Worm (Caenorhabditis elegans) whole organism, L4 larva: ENCODE results near the gene D1005.2.

Experiments used
- D1046.2 ChIP-seq: fragments of 200-800 bp; sonication (Bioruptor generic); IDR thresholded peaks from 2 replicates; pipeline ENCODE4 v1.3.6; 2022; ENCODE audit warnings: missing genetic modification characterization, missing compliant biosample characterization
- F10B5.3 ChIP-seq: sonication (generic microtip); optimal IDR thresholded peaks from 2 replicates; lab custom pipeline; 2016; ENCODE audit warnings: mild to moderate bottlenecking, missing genetic modification characterization, missing compliant biosample characterization
- F26F4.8 ChIP-seq: fragments of 200-800 bp; sonication (Bioruptor generic); conservative IDR thresholded peaks from 2 replicates; pipeline ENCODE4 v1.3.6; 2022; ENCODE audit warnings: missing genetic modification characterization, missing compliant biosample characterization
- F37D6.2 ChIP-seq: sonication (generic microtip); optimal IDR thresholded peaks from 2 replicates; lab custom pipeline; 2016; ENCODE audit warnings: mild to moderate bottlenecking, missing genetic modification characterization, missing compliant biosample characterization
- R02D3.7 ChIP-seq: fragments of 150-350 bp; sonication (generic microtip); optimal IDR thresholded peaks from 3 replicates; lab custom pipeline; 2014; ENCODE audit warnings: missing biosample characterization, missing genetic modification characterization
- T26A8.4 ChIP-seq: fragments of 200-800 bp; sonication (Bioruptor generic); IDR thresholded peaks from 2 replicates; pipeline ENCODE4 v1.3.6; 2022; ENCODE audit warnings: missing genetic modification characterization, missing compliant biosample characterization
- Y48G9A.11 ChIP-seq: fragments of 200-800 bp; sonication (Bioruptor generic); IDR thresholded peaks from 2 replicates; pipeline ENCODE4 v1.3.6; 2022; ENCODE audit warnings: missing genetic modification reagents, missing genetic modification characterization, missing compliant biosample characterization
- Y5F2A.4 ChIP-seq: fragments of 200-800 bp; sonication (Bioruptor generic); optimal IDR thresholded peaks from 2 replicates; lab custom pipeline; 2018; ENCODE audit warnings: mild to moderate bottlenecking, missing genetic modification characterization, missing compliant biosample characterization
- Y75B8A.6 ChIP-seq: fragments of 200-800 bp; sonication (Bioruptor generic); IDR thresholded peaks from 2 replicates; pipeline ENCODE4 v1.3.6; 2022; ENCODE audit warnings: missing genetic modification reagents, missing genetic modification characterization, missing compliant biosample characterization
- ZK546.5 ChIP-seq, 2 experiments: sonication (generic microtip); optimal IDR thresholded peaks; 2 replicates each; lab custom pipeline; 2017; ENCODE audit warnings: missing biosample characterization in 2 of 2, missing genetic modification characterization in 2 of 2
- ama-1 ChIP-seq: fragments of 150-350 bp; optimal IDR thresholded peaks from 2 replicates; lab custom pipeline; 2014; ENCODE audit warnings: inconsistent platforms, mixed read lengths
- ceh-28 ChIP-seq: fragments of 150-350 bp; optimal IDR thresholded peaks from 2 replicates; lab custom pipeline; 2014; ENCODE audit warnings: missing biosample characterization, missing genetic modification reagents, missing genetic modification characterization
- cey-2 ChIP-seq: sonication (generic microtip); optimal IDR thresholded peaks from 3 replicates; lab custom pipeline; 2017; ENCODE audit warnings: missing genetic modification characterization, mild to moderate bottlenecking, missing compliant biosample characterization, antibody characterized with exemption, borderline replicate concordance; ENCODE audit not compliant: insufficient read depth
- ctbp-1 ChIP-seq: fragments of 200-800 bp; sonication (Bioruptor generic); IDR thresholded peaks from 2 replicates; pipeline ENCODE4 v1.3.6; 2022; ENCODE audit warnings: missing genetic modification reagents, missing genetic modification characterization, missing compliant biosample characterization
- duxl-1 ChIP-seq: sonication (generic microtip); optimal IDR thresholded peaks from 2 replicates; lab custom pipeline; 2016; ENCODE audit warnings: mild to moderate bottlenecking, missing genetic modification characterization, moderate library complexity, missing compliant biosample characterization; ENCODE audit not compliant: poor library complexity
- dve-1 ChIP-seq: sonication (generic microtip); optimal IDR thresholded peaks from 2 replicates; lab custom pipeline; 2017; ENCODE audit warnings: antibody characterized with exemption, mild to moderate bottlenecking, missing genetic modification characterization, missing compliant biosample characterization; ENCODE audit not compliant: insufficient read depth
- egl-43 ChIP-seq: fragments of 200-800 bp; sonication (Bioruptor generic); IDR thresholded peaks from 2 replicates; pipeline ENCODE4 v1.3.6; 2022; ENCODE audit warnings: missing genetic modification reagents, missing genetic modification characterization, missing compliant biosample characterization
- fkh-10 ChIP-seq: fragments of 150-350 bp; optimal IDR thresholded peaks from 2 replicates; lab custom pipeline; 2014; ENCODE audit warnings: missing biosample characterization, missing genetic modification reagents, missing genetic modification characterization
- hif-1 ChIP-seq, 2 experiments: sonication (generic microtip); optimal IDR thresholded peaks; 2 replicates each; lab custom pipeline; 2016 to 2017; ENCODE audit warnings: missing compliant biosample characterization in 2 of 2, missing genetic modification characterization in 2 of 2, missing genetic modification reagents in 2 of 2, missing genotype in 2 of 2, mild to moderate bottlenecking in 1 of 2
- jun-1 ChIP-seq: fragments of 150-350 bp; optimal IDR thresholded peaks from 2 replicates; lab custom pipeline; 2014; ENCODE audit warnings: missing biosample characterization, missing genetic modification reagents, missing genetic modification characterization
- lin-1 ChIP-seq: fragments of 200-800 bp; sonication (Bioruptor generic); IDR thresholded peaks from 2 replicates; pipeline ENCODE4 v1.3.6; 2022; ENCODE audit warnings: missing genetic modification reagents, missing genetic modification characterization, missing compliant biosample characterization
- lin-29 ChIP-seq: fragments of 200-800 bp; sonication (Bioruptor generic); IDR thresholded peaks from 2 replicates; pipeline ENCODE4 v1.3.6; 2022; ENCODE audit warnings: missing genetic modification reagents, missing genetic modification characterization, missing compliant biosample characterization
- lin-39 ChIP-seq: fragments of 150-350 bp; optimal IDR thresholded peaks from 2 replicates; lab custom pipeline; 2014; ENCODE audit warnings: missing biosample characterization, missing genetic modification reagents, missing genetic modification characterization
- mep-1 ChIP-seq: fragments of 150-350 bp; sonication (generic microtip); optimal IDR thresholded peaks from 3 replicates; lab custom pipeline; 2014; ENCODE audit warnings: missing biosample characterization, missing genetic modification characterization
- nhr-237 ChIP-seq: sonication (generic microtip); optimal IDR thresholded peaks from 2 replicates; lab custom pipeline; 2017; ENCODE audit warnings: missing biosample characterization, missing genetic modification characterization
- nhr-28 ChIP-seq: fragments of 150-350 bp; optimal IDR thresholded peaks from 2 replicates; lab custom pipeline; 2014; ENCODE audit warnings: missing biosample characterization, missing genetic modification characterization
- nhr-41 ChIP-seq: fragments of 200-800 bp; sonication (Bioruptor generic); IDR thresholded peaks from 2 replicates; pipeline ENCODE4 v1.3.6; 2022; ENCODE audit warnings: missing genetic modification reagents, missing genetic modification characterization, missing compliant biosample characterization
- nhr-42 ChIP-seq: fragments of 200-800 bp; sonication (Bioruptor generic); IDR thresholded peaks from 2 replicates; pipeline ENCODE4 v1.3.6; 2022; ENCODE audit warnings: missing genetic modification characterization, missing compliant biosample characterization
- nhr-6 ChIP-seq: fragments of 150-350 bp; optimal IDR thresholded peaks from 2 replicates; lab custom pipeline; 2014; ENCODE audit warnings: missing biosample characterization, missing genetic modification characterization
- set-16 ChIP-seq: fragments of 200-800 bp; sonication (Bioruptor generic); IDR thresholded peaks from 2 replicates; pipeline ENCODE4 v1.3.6; 2022; ENCODE audit warnings: missing genetic modification reagents, missing genetic modification characterization, missing compliant biosample characterization
- skn-1 ChIP-seq: fragments of 150-350 bp; optimal IDR thresholded peaks from 2 replicates; lab custom pipeline; 2014; ENCODE audit warnings: missing biosample characterization, missing genetic modification characterization
- snpc-4 ChIP-seq: fragments of 150-350 bp; optimal IDR thresholded peaks from 2 replicates; lab custom pipeline; 2014; ENCODE audit warnings: missing biosample characterization, missing genetic modification characterization
- spr-1 ChIP-seq: sonication (generic microtip); optimal IDR thresholded peaks from 2 replicates; lab custom pipeline; 2016; ENCODE audit warnings: mild to moderate bottlenecking, missing genetic modification characterization, missing compliant biosample characterization
- tag-97 ChIP-seq: fragments of 200-800 bp; sonication (Bioruptor generic); IDR thresholded peaks from 2 replicates; pipeline ENCODE4 v1.3.6; 2022; ENCODE audit warnings: missing genetic modification characterization, missing compliant biosample characterization
- unc-39 ChIP-seq: sonication (generic microtip); optimal IDR thresholded peaks from 2 replicates; lab custom pipeline; 2017; ENCODE audit warnings: missing biosample characterization, missing genetic modification characterization
- unc-62 ChIP-seq, 3 experiments: fragments of 150-350 bp in 1 of 3; sonication (generic microtip); optimal IDR thresholded peaks in 2 of 3; peaks in 1 of 3; 1 replicate in 1 of 3; 2 replicates in 2 of 3; lab custom pipeline; 2014 to 2017; ENCODE audit warnings: missing biosample characterization in 3 of 3, missing genetic modification characterization in 3 of 3, missing genetic modification reagents in 3 of 3, missing genotype in 1 of 3
- zag-1 ChIP-seq: fragments of 150-350 bp; optimal IDR thresholded peaks from 2 replicates; lab custom pipeline; 2014; ENCODE audit warnings: missing biosample characterization, missing genetic modification characterization
- zfp-3 ChIP-seq: fragments of 200-800 bp; sonication (Bioruptor generic); conservative IDR thresholded peaks from 2 replicates; pipeline ENCODE4 v1.3.6; 2022; ENCODE audit warnings: missing genetic modification reagents, missing genetic modification characterization, missing compliant biosample characterization
- zip-11 ChIP-seq: fragments of 200-800 bp; sonication (Bioruptor generic); IDR thresholded peaks from 2 replicates; pipeline ENCODE4 v1.3.6; 2022; ENCODE audit warnings: missing genetic modification characterization, missing compliant biosample characterization
- ztf-11 ChIP-seq: fragments of 150-350 bp; optimal IDR thresholded peaks from 2 replicates; lab custom pipeline; 2014; ENCODE audit warnings: missing biosample characterization, missing genetic modification characterization

Gene D1005.2

DNA sequence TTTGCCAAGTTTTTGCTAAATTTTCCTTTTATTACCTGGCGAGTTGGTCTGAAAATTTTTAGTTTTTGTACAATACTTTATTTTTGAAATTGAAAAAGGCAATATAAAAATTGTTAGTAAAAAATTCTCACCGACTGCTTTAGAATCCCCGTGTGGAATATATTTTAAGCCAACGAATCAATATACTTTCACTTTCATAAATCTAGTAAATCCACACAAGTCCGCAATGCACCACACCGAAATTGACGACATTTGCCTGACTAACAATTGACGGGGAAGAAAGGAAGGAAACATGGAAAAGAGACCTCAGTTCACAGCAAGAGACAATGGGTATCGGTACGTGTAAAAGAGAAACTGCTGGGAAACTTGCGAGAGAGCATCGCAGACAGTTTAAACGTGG, 40.7 kb downstream of the D1005.2 start:
- TF ChIP-seq zag-1 (tag; lab: Kevin White, UChicago) = no peak
- TF ChIP-seq ztf-11 = no peak
- TF ChIP-seq nhr-41 (GFP tag; lab: Robert Waterston, UW) = no peak
- no peak for TF ChIP-seq fkh-10 (GFP tag; lab: Kevin White, UChicago)
- no peak for TF ChIP-seq lin-1 (GFP tag; lab: Robert Waterston, UW)
- no peak for TF ChIP-seq Y5F2A.4 (GFP tag; lab: Kevin White, UChicago)
- no peak for TF ChIP-seq ceh-28 (tag; lab: Kevin White, UChicago)
- no peak for TF ChIP-seq ctbp-1 (GFP tag; lab: Robert Waterston, UW)
- no peak for TF ChIP-seq zip-11
- TF ChIP-seq snpc-4 (tag; lab: Kevin White, UChicago) = no peak
- TF ChIP-seq jun-1 (tag; lab: Kevin White, UChicago) = no peak
- no peak for TF ChIP-seq ama-1 (lab: Kevin White, UChicago)
- no peak for TF ChIP-seq lin-39 (tag; lab: Kevin White, UChicago)

DNA sequence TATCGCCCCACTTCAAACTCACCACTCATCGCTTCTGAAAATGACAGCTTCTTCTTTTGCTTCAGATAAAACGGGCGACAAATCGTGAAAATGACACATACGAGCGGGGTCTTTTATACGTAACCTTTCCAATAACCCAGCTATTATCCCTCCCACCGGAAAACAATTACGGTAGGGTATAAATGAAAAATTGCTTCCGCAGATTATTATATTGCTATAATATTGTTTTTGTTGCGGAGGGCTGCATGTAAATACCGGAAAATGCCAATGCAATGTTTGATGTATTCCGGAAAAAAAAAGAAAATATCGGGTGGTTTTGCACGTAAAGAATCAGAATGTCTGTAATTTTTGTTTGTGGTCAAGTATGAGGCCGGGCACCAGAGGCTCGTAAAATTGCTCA, 42.9 kb downstream of the D1005.2 start, which contains the start of gene F09E10.7:
F09E10.7 (minus strand) TSS at position 101 of the 400 bp plus-strand sequence.
- TF ChIP-seq ZK546.5 (tag; optimal IDR thresholded peaks at IDR 0.05; lab: Kevin White, UChicago) (no peak), T26A8.4 (GFP tag; lab: Robert Waterston, UW) (no peak), zfp-3 (GFP tag; lab: Robert Waterston, UW) (no peak), tag-97 (GFP tag; lab: Robert Waterston, UW) (no peak), set-16 (GFP tag; lab: Robert Waterston, UW) (no peak), duxl-1 (tag; lab: Kevin White, UChicago) (no peak), dve-1 (tag; lab: Kevin White, UChicago) (no peak), cey-2 (tag; lab: Kevin White, UChicago) (no peak), skn-1 (tag; lab: Kevin White, UChicago) (no peak), F37D6.2 (tag; lab: Kevin White, UChicago) (no peak), Y75B8A.6 (GFP tag; lab: Robert Waterston, UW) (no peak), nhr-6 (no peak)

DNA sequence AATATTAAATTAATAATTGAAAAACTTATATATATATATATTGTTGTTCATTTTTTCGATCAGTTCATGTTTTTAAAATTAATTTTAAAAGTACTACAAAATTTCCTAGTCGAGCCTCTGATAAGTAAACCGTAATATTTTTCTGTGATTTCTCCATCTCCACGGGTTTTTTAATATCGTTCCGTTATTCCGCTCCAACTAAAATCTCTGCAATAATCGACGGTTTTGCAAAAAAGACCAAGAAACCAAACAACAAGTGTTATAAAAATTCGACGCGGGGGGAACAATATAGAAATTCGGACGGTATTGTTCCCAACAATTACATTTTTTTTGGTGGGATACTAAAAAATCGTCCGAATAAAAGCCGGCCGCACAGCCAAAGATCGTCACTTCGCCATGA, 43.7 kb downstream of the D1005.2 start, which contains the start of gene F09E10.1:
F09E10.1 (plus strand) TSS at position 301 of the 400 bp plus-strand sequence.
- TF ChIP-seq unc-62 (GFP tag; optimal IDR thresholded peaks at IDR 0.05 in 1 of 2; lab: Kevin White, UChicago) (peak in 1 of 2 experiments; percentile 48), unc-62 (tag; optimal IDR thresholded peaks at IDR 0.05; lab: Kevin White, UChicago) (no peak), spr-1 (no peak)

DNA sequence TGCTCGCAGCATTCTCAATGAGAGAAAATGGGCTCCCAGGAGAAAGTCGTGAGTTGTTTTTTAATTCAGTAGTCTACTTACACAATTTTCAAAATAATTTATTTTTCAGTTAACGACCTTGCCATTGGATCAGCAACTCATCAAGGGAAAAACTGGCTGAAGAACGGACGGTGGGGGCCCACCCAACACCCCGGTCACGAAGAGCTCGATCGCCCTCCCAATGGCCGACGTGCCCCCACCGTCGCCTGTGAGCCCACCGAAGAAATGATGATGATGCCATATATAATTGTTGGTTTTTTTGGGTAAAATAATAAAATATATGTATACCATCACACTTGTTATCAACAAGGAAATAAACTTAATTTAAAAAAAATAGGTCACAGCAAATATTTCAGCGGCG, 44.1 kb downstream of the D1005.2 start:
- TF ChIP-seq nhr-237 (tag; lab: Kevin White, UChicago) (no peak), set-16 (GFP tag; lab: Robert Waterston, UW) (peak; percentile 61), egl-43 (GFP tag; lab: Robert Waterston, UW) (0 out of 2 replicates have a peak, but pooled peaks have one; percentile 50)
- TF ChIP-seq, all 104 proteins: peak for 2

DNA sequence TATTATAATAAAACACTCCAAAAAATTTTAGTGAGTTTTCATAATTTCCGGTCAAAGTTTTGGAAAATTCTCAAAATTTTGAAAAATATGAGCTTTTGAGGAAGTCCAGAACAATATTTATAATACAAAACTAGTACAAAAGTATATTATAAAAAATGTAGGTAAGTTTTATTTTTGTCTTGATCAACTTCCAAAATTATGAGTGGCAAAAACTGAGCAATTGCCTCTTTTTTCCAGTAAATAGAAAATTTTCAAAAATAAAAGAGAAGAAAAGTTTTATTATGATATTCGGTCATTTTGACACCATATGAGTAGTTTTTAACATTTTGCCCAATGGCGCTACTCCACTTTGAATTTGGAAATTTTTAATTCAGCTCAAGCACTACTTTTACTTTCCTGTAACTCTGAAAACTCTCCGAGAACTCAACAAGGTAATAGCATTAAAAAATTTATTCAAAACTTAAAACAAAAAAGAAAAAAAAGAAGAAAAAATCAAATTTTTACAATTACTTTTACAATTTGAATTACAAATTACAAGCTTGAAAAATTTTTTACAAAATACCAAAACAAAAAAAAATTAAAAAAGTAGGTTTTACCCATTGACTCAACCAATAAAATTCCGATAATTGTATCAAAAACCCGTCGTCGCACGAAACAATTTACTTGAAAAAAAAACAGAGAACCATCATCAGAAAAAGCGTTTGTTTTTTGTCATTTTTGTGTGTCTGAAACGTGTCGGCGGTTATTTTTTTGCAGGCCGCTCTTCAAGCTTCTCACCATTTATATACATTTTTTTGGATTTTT, 45.1 kb downstream of the D1005.2 start:
- TF ChIP-seq D1046.2 = no peak
- TF ChIP-seq Y75B8A.6 (GFP tag; lab: Robert Waterston, UW) = peak; percentile 88; the same call in 1 of the 2 replicates
- peak; percentile 70; the same call in 1 of the 2 replicates for TF ChIP-seq nhr-42
- peak; percentile 77 for TF ChIP-seq mep-1 (tag; lab: Kevin White, UChicago)
- no peak for TF ChIP-seq zip-11
- peak; percentile 91 for TF ChIP-seq zfp-3 (GFP tag; lab: Robert Waterston, UW)
- TF ChIP-seq F10B5.3 = no peak
- peak; percentile 36 to 98 for TF ChIP-seq unc-62 (GFP tag; optimal IDR thresholded peaks at IDR 0.05 in 1 of 2; lab: Kevin White, UChicago)
- TF ChIP-seq unc-62 (tag; optimal IDR thresholded peaks at IDR 0.05; lab: Kevin White, UChicago) = peak; percentile 20
- no peak for TF ChIP-seq fkh-10 (GFP tag; lab: Kevin White, UChicago)
- TF ChIP-seq F26F4.8 (GFP tag; lab: Robert Waterston, UW) = no peak
- no peak for TF ChIP-seq lin-29
- no peak for TF ChIP-seq Y48G9A.11
- no peak for TF ChIP-seq ceh-28 (tag; lab: Kevin White, UChicago)
- no peak for TF ChIP-seq R02D3.7 (tag; lab: Kevin White, UChicago)
- TF ChIP-seq unc-39 = no peak
- peak in 1 of 2 experiments; percentile 65 for TF ChIP-seq hif-1 (tag; optimal IDR thresholded peaks at IDR 0.05; lab: Kevin White, UChicago)
- TF ChIP-seq nhr-28 (tag; lab: Kevin White, UChicago) = peak; percentile 37
- peak; percentile 56 for TF ChIP-seq ama-1 (lab: Kevin White, UChicago)
- peak; percentile 51 for TF ChIP-seq lin-39 (tag; lab: Kevin White, UChicago)
